Worm (Caenorhabditis elegans): ENCODE measurements around the gene taf-11.3.

ce11 chrIII:10534191-10534590, 29.1 kb upstream of the taf-11.3 start:
- TF ChIP-seq dpl-1 (GFP tag; optimal IDR thresholded peaks at IDR 0.05), result no peak
- TF ChIP-seq nhr-28 (tag; optimal IDR thresholded peaks at IDR 0.05), result no peak
- peak; percentile 29 to 90 for TF ChIP-seq mdl-1 (tag; optimal IDR thresholded peaks at IDR 0.05)
- no peak for TF ChIP-seq pqm-1 (tag; optimal IDR thresholded peaks at IDR 0.05)
- TF ChIP-seq nhr-237 (tag; optimal IDR thresholded peaks at IDR 0.05), result no peak
